Worm (Caenorhabditis elegans): Measurements from ENCODE around the gene H08J19.1.

- no peak for TF ChIP-seq attf-4 (tag; optimal IDR thresholded peaks at IDR 0.05)
- TF ChIP-seq zfp-2 (tag; optimal IDR thresholded peaks at IDR 0.05) = no peak
- no peak for TF ChIP-seq pqm-1 (tag; optimal IDR thresholded peaks at IDR 0.05)
- TF ChIP-seq daf-12 (tag; optimal IDR thresholded peaks at IDR 0.05) = no peak
- no peak for TF ChIP-seq nhr-77 (tag; optimal IDR thresholded peaks at IDR 0.05)
- no peak for TF ChIP-seq aly-2 (tag; optimal IDR thresholded peaks at IDR 0.05)
- TF ChIP-seq ces-1 (GFP tag; optimal IDR thresholded peaks at IDR 0.05) = no peak
These were observed 38.7 kb downstream of the H08J19.1 start, which contains the start of gene gpn-1 for ce11 chrX:15681393-15681792.
